Worm (Caenorhabditis elegans): ENCODE results near the gene W02D7.5.

DNA sequence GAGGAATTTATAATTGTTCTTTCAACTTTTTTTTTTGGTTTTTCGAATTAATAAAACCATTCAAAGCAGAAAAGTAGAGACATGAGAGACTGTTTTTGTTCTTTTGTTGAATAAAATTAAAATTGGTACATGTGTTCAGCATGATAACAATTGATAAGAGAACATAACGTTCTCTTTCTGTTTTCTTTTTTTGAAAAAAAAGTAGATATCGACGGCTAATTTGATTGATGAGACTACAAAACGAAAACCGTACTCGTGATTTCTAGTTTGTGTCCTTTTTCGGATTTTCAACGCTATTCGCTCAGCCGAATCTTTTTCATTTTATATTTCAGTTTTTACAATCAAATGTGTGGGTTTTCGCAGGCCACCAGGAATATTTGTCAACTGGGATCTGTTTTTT, 46.4 kb upstream of the W02D7.5 start, which contains the start of gene C08D8.1:
- TF ChIP-seq dpl-1 (GFP tag; optimal IDR thresholded peaks at IDR 0.05) (no peak), F16B12.6 (tag; optimal IDR thresholded peaks at IDR 0.05) (no peak), unc-130 (tag; optimal IDR thresholded peaks at IDR 0.05) (no peak), ztf-11 (tag; optimal IDR thresholded peaks at IDR 0.05) (no peak), nhr-237 (tag; optimal IDR thresholded peaks at IDR 0.05) (no peak), fkh-4 (tag; optimal IDR thresholded peaks at IDR 0.05; ENCODE audit: borderline replicate concordance) (no peak), nhr-85 (tag) (no peak)
